Worm (Caenorhabditis elegans) whole organism, L3 larva: ENCODE measurements around the gene Y66C5A.1.

Experiments
- mdl-1 ChIP-seq: fragments of 150-350 bp; optimal IDR thresholded peaks from 2 replicates; lab custom pipeline; 2014; ENCODE audit warnings: missing biosample characterization, missing genetic modification characterization
- nhr-23 ChIP-seq: fragments of 150-350 bp; optimal IDR thresholded peaks from 2 replicates; lab custom pipeline; 2014; ENCODE audit warnings: missing biosample characterization, missing genetic modification reagents, missing genetic modification characterization
- nhr-76 ChIP-seq: fragments of 150-350 bp; sonication (generic microtip); optimal IDR thresholded peaks from 5 replicates; lab custom pipeline; 2014; ENCODE audit warnings: missing biosample characterization, missing genetic modification characterization
- pha-4 ChIP-seq: fragments of 150-350 bp; optimal IDR thresholded peaks from 2 replicates; lab custom pipeline; 2014; ENCODE audit warnings: missing biosample characterization, missing genetic modification reagents, missing genetic modification characterization
- skn-1 ChIP-seq: fragments of 150-350 bp; optimal IDR thresholded peaks from 2 replicates; lab custom pipeline; 2014; ENCODE audit warnings: missing biosample characterization, missing genetic modification characterization

ce11 chrX:14428052-14428451, 27.3 kb downstream of the Y66C5A.1 start, which contains the start of gene F23D12.1:
- TF ChIP-seq nhr-23 (tag; lab: Kevin White, UChicago) (no peak), pha-4 (tag; lab: Kevin White, UChicago) (no peak), mdl-1 (tag; lab: Kevin White, UChicago) (no peak), skn-1 (tag; lab: Kevin White, UChicago) (no peak), nhr-76 (tag; lab: Kevin White, UChicago) (no peak)
